Worm (Caenorhabditis elegans): ENCODE results near the gene slc-25A29.

- no peak for TF ChIP-seq hlh-12 (tag; optimal IDR thresholded peaks at IDR 0.05)
- TF ChIP-seq Y53G8AR.9 (GFP tag; conservative IDR thresholded peaks at IDR 0.05): no peak
- no peak for TF ChIP-seq cebp-2 (GFP tag; IDR thresholded peaks at IDR 0.05)
- no peak for TF ChIP-seq unc-62 (GFP tag; optimal IDR thresholded peaks at IDR 0.05)
- no peak for TF ChIP-seq ets-4 (GFP tag; optimal IDR thresholded peaks at IDR 0.05)
Measured at ce11 chrV:14655689-14656088, 2.3 kb downstream of the slc-25A29 start.
